Fruit fly (Drosophila melanogaster): ENCODE data around the gene CG31875.

Gene CG31875

DNA sequence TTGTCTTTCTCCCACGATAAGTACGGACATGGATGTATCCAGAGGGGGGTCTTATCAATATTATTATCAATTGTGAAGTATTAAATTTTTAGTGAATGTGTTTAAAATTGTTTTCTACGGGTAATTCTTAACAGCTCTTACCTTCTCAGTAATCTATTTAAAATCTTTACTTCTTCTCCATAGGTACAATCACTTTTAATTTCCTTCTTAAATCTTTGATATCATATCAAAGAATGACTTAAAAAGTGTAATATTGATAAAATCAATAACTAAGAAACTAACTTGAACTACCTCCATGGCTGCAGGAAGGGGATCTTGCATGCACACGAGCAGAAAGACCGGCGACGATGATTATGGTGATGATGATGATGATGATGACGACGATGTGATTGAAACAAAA is 20.0 kb downstream of the CG31875 start (continued):
- TF ChIP-seq woc (GFP tag; optimal IDR thresholded peaks at IDR 0.05): peak; percentile 29
- TF ChIP-seq Dfd (GFP tag; optimal IDR thresholded peaks at IDR 0.05): no peak
- peak; percentile 76 for TF ChIP-seq dmrt93B (GFP tag; optimal IDR thresholded peaks at IDR 0.05)
- TF ChIP-seq CrebA (GFP tag; optimal IDR thresholded peaks at IDR 0.05; ENCODE audit: borderline replicate concordance): no peak
- no peak for TF ChIP-seq Rel (GFP tag; optimal IDR thresholded peaks at IDR 0.05)
- TF ChIP-seq Rel (tag; optimal IDR thresholded peaks at IDR 0.05): peak; percentile 51

DNA sequence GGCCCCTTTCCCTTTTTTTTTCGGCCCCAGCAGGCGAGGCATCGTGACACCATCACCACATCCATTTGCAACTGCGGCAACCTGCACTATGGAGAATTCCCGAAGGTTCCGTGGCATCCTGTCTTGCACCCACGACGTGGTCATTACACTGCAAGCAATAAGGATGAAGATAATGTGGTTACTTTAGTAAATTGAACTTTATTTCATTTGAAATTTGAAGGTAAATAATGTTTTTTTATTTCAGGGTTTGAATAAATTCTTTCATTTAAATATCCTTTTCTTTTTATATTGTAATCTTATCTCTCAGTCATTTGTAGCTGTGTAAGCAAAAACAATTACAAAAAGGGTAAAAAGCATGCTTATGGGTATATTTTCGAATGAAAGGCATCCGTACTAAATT is 20.7 kb downstream of the CG31875 start:
- TF ChIP-seq Myc (optimal IDR thresholded peaks at IDR 0.05) (no peak), usp (GFP tag; optimal IDR thresholded peaks at IDR 0.05) (no peak), fru (GFP tag; optimal IDR thresholded peaks at IDR 0.05) (peak; percentile 55), brk (GFP tag; optimal IDR thresholded peaks at IDR 0.05) (peak; percentile 41), h (GFP tag; optimal IDR thresholded peaks at IDR 0.05) (peak; percentile 60), Jra (GFP tag; optimal IDR thresholded peaks at IDR 0.05) (no peak), HLH106 (tag; optimal IDR thresholded peaks at IDR 0.05) (peak; percentile 72), sage (GFP tag; optimal IDR thresholded peaks at IDR 0.05) (no peak), foxo (GFP tag; optimal IDR thresholded peaks at IDR 0.05) (peak in 1 of 2 experiments; percentile 31), Vsx2 (GFP tag; optimal IDR thresholded peaks at IDR 0.05; ENCODE audit: partially characterized antibody) (no peak), Sp1 (GFP tag; optimal IDR thresholded peaks at IDR 0.05) (peak; percentile 64), Hnf4 (GFP tag; optimal IDR thresholded peaks at IDR 0.05) (peak; percentile 28), Abd-B (GFP tag; optimal IDR thresholded peaks at IDR 0.05) (no peak), Hr78 (GFP tag; optimal IDR thresholded peaks at IDR 0.05) (no peak), br (GFP tag; optimal IDR thresholded peaks at IDR 0.05) (no peak), jim (GFP tag; optimal IDR thresholded peaks at IDR 0.05) (no peak), ey (GFP tag; optimal IDR thresholded peaks at IDR 0.05) (peak; percentile 11), Rel (GFP tag; optimal IDR thresholded peaks at IDR 0.05) (no peak), Rel (tag; optimal IDR thresholded peaks at IDR 0.05) (no peak), woc (GFP tag; optimal IDR thresholded peaks at IDR 0.05) (peak; percentile 22), Dfd (GFP tag; optimal IDR thresholded peaks at IDR 0.05) (no peak), CG9705 (GFP tag; optimal IDR thresholded peaks at IDR 0.05) (no peak), N (GFP tag; optimal IDR thresholded peaks at IDR 0.05) (no peak), rgr (GFP tag; optimal IDR thresholded peaks at IDR 0.05) (peak; percentile 30)

DNA sequence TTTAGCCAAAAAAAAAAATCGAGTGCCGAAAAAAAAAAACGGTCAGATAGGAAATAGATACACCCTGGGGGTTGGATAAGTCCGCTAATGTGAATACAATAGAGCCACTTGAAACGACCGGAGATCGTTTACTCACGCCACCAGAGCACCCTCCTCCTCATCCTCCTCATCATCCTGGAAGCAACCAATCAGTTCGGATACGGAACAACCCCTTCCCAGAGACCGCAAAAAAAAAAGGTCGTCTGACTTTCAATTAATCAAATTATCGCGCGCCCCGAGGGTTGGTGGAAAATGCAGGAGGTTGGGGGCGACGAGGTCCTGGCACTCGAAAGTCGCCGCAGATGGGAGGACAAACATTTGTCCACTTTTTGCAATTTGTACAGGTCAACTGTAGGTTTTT is 29.9 kb downstream of the CG31875 start:
- TF ChIP-seq Hr78 (GFP tag; optimal IDR thresholded peaks at IDR 0.05) (no peak), usp (GFP tag; optimal IDR thresholded peaks at IDR 0.05) (no peak), Abd-B (GFP tag; optimal IDR thresholded peaks at IDR 0.05) (no peak), Rel (GFP tag; optimal IDR thresholded peaks at IDR 0.05) (no peak), Rel (tag; optimal IDR thresholded peaks at IDR 0.05) (no peak), Hnf4 (GFP tag; optimal IDR thresholded peaks at IDR 0.05) (no peak), rgr (GFP tag; optimal IDR thresholded peaks at IDR 0.05) (no peak), CG32264 (GFP tag; optimal IDR thresholded peaks at IDR 0.05) (no peak), Dfd (GFP tag; optimal IDR thresholded peaks at IDR 0.05) (no peak), woc (GFP tag; optimal IDR thresholded peaks at IDR 0.05) (no peak)

- no peak for TF ChIP-seq GATAd (GFP tag; optimal IDR thresholded peaks at IDR 0.05)
Measured at dm6 chr2L:9968201-9968727, 34.3 kb downstream of the CG31875 start.

dm6 chr2L:9966983-9967737 is 35.4 kb downstream of the CG31875 start, which contains the start of the genes Dref and RpL13:
TSS of gene Dref (minus strand) at chr2L:9967229.
TSS of gene RpL13 (plus strand) at chr2L:9967313.
- TF ChIP-seq woc (GFP tag; optimal IDR thresholded peaks at IDR 0.05) (peak; percentile 53), HLH106 (tag; optimal IDR thresholded peaks at IDR 0.05) (peak; percentile 81), foxo (GFP tag; optimal IDR thresholded peaks at IDR 0.05) (peak; percentile 67 to 73), sv (GFP tag; optimal IDR thresholded peaks at IDR 0.05) (peak; percentile 65), br (GFP tag; optimal IDR thresholded peaks at IDR 0.05) (peak; percentile 88), brk (GFP tag; optimal IDR thresholded peaks at IDR 0.05) (no peak), ey (GFP tag; optimal IDR thresholded peaks at IDR 0.05) (peak; percentile 74), jim (GFP tag; optimal IDR thresholded peaks at IDR 0.05) (no peak), CG9705 (GFP tag; optimal IDR thresholded peaks at IDR 0.05) (peak; percentile 88), dsf (GFP tag; optimal IDR thresholded peaks at IDR 0.05; ENCODE audit: borderline replicate concordance) (peak; percentile 53), dl (GFP tag; optimal IDR thresholded peaks at IDR 0.05; ENCODE audit: insufficient read depth in 1 of 2, partially characterized antibody in 2 of 2) (no peak), Rel (GFP tag; optimal IDR thresholded peaks at IDR 0.05) (no peak), Rel (tag; optimal IDR thresholded peaks at IDR 0.05) (peak; percentile 80), Mio (GFP tag; optimal IDR thresholded peaks at IDR 0.05) (peak; percentile 43), psq (GFP tag; optimal IDR thresholded peaks at IDR 0.05) (peak; percentile 60), usp (GFP tag; optimal IDR thresholded peaks at IDR 0.05) (no peak), Abd-B (GFP tag; optimal IDR thresholded peaks at IDR 0.05) (no peak), Hr83 (GFP tag; optimal IDR thresholded peaks at IDR 0.05; ENCODE audit: poor library complexity, severe bottlenecking) (peak; percentile 94), CG32264 (GFP tag; optimal IDR thresholded peaks at IDR 0.05) (peak; percentile 57), Sp1 (GFP tag; optimal IDR thresholded peaks at IDR 0.05) (peak; percentile 93), Dif (GFP tag; optimal IDR thresholded peaks at IDR 0.05; ENCODE audit: partially characterized antibody) (no peak), OdsH (GFP tag; optimal IDR thresholded peaks at IDR 0.05) (peak; percentile 88), Dfd (GFP tag; optimal IDR thresholded peaks at IDR 0.05) (no peak), Myc (optimal IDR thresholded peaks at IDR 0.05) (peak; percentile 77), Hnf4 (GFP tag; optimal IDR thresholded peaks at IDR 0.05) (peak; percentile 84), pan (optimal IDR thresholded peaks at IDR 0.05) (no peak), N (GFP tag; optimal IDR thresholded peaks at IDR 0.05) (no peak), h (GFP tag; optimal IDR thresholded peaks at IDR 0.05) (peak; percentile 90)
